Worm (Caenorhabditis elegans) whole organism, L1 larva: Measurements from ENCODE around the gene sre-50.

Experiments
- C04F5.9 ChIP-seq: sonication (generic microtip); optimal IDR thresholded peaks from 2 replicates; lab custom pipeline; 2016; ENCODE audit warnings: missing genetic modification characterization, missing compliant biosample characterization
- C34B4.2 ChIP-seq: sonication (generic microtip); optimal IDR thresholded peaks from 2 replicates; lab custom pipeline; 2017; ENCODE audit warnings: mild to moderate bottlenecking, missing genetic modification characterization, missing compliant biosample characterization
- alr-1 ChIP-seq: fragments of 200-800 bp; sonication (Bioruptor generic); optimal IDR thresholded peaks from 2 replicates; lab custom pipeline; 2018; ENCODE audit warnings: borderline replicate concordance, mild to moderate bottlenecking, missing genetic modification characterization, missing compliant biosample characterization
- ama-1 ChIP-seq: fragments of 150-350 bp; optimal IDR thresholded peaks from 2 replicates; lab custom pipeline; 2014
- ceh-8 ChIP-seq: fragments of 200-800 bp; sonication (Bioruptor generic); optimal IDR thresholded peaks from 2 replicates; lab custom pipeline; 2018; ENCODE audit warnings: mild to moderate bottlenecking, missing genetic modification characterization, moderate library complexity, missing compliant biosample characterization
- ceh-82 ChIP-seq, 3 experiments: fragments of 150-350 bp in 1 of 3; sonication (generic microtip) in 2 of 3; optimal IDR thresholded peaks; 2 replicates each; lab custom pipeline; 2014 to 2017; ENCODE audit warnings: missing biosample characterization in 3 of 3, missing genetic modification characterization in 3 of 3
- egl-27 ChIP-seq, 2 experiments: fragments of 150-350 bp in 1 of 2; sonication (generic microtip); optimal IDR thresholded peaks; 3 replicates each; lab custom pipeline; 2017 to 2018; ENCODE audit warnings: missing biosample characterization in 2 of 2, missing genetic modification characterization in 2 of 2, missing genetic modification reagents in 2 of 2
- fkh-4 ChIP-seq: sonication (generic microtip); optimal IDR thresholded peaks from 2 replicates; lab custom pipeline; 2016; ENCODE audit warnings: missing compliant biosample characterization, missing genetic modification characterization, borderline replicate concordance
- fkh-8 ChIP-seq: sonication (generic microtip); optimal IDR thresholded peaks from 2 replicates; lab custom pipeline; 2016; ENCODE audit warnings: mild to moderate bottlenecking, missing genetic modification characterization, missing compliant biosample characterization
- fos-1 ChIP-seq: fragments of 150-350 bp; optimal IDR thresholded peaks from 2 replicates; lab custom pipeline; 2014; ENCODE audit warnings: missing biosample characterization, missing genetic modification characterization
- hlh-17 ChIP-seq: fragments of 200-800 bp; sonication (Bioruptor generic); optimal IDR thresholded peaks from 2 replicates; lab custom pipeline; 2018; ENCODE audit warnings: missing genetic modification characterization, mild to moderate bottlenecking, missing compliant biosample characterization, moderate library complexity, borderline replicate concordance
- hpl-2 ChIP-seq: fragments of 150-350 bp; optimal IDR thresholded peaks from 2 replicates; lab custom pipeline; 2014; ENCODE audit warnings: missing biosample characterization, missing genetic modification reagents, missing genetic modification characterization
- irx-1 ChIP-seq: sonication (generic microtip); optimal IDR thresholded peaks from 2 replicates; lab custom pipeline; 2016; ENCODE audit warnings: missing genetic modification characterization, missing compliant biosample characterization
- isw-1 ChIP-seq: fragments of 200-800 bp; sonication (Bioruptor generic); IDR thresholded peaks from 2 replicates; pipeline ENCODE4 v1.3.6; 2022; ENCODE audit warnings: missing genetic modification characterization, missing compliant biosample characterization
- jun-1 ChIP-seq: fragments of 150-350 bp; optimal IDR thresholded peaks from 2 replicates; lab custom pipeline; 2014; ENCODE audit warnings: missing biosample characterization, missing genetic modification reagents, missing genetic modification characterization
- lin-13 ChIP-seq: fragments of 150-350 bp; optimal IDR thresholded peaks from 2 replicates; lab custom pipeline; 2014; ENCODE audit warnings: missing biosample characterization, missing genetic modification reagents, missing genetic modification characterization
- lin-14 ChIP-seq: fragments of 200-800 bp; sonication (Bioruptor generic); optimal IDR thresholded peaks from 2 replicates; lab custom pipeline; 2018; ENCODE audit warnings: mild to moderate bottlenecking, missing genetic modification characterization, moderate library complexity, missing compliant biosample characterization
- lin-15B ChIP-seq: fragments of 150-350 bp; sonication (generic microtip); optimal IDR thresholded peaks from 3 replicates; lab custom pipeline; 2014; ENCODE audit warnings: missing biosample characterization, missing genetic modification characterization
- lin-35 ChIP-seq, 2 experiments: fragments of 150-350 bp; optimal IDR thresholded peaks; 2 replicates each; lab custom pipeline; 2014; ENCODE audit warnings: missing biosample characterization in 2 of 2, missing genetic modification characterization in 2 of 2, missing genetic modification reagents in 2 of 2
- lin-39 ChIP-seq: fragments of 150-350 bp; optimal IDR thresholded peaks from 2 replicates; lab custom pipeline; 2014; ENCODE audit warnings: missing biosample characterization, missing genetic modification reagents, missing genetic modification characterization
- lir-3 ChIP-seq: sonication (generic microtip); optimal IDR thresholded peaks from 2 replicates; lab custom pipeline; 2016; ENCODE audit warnings: mild to moderate bottlenecking, missing genetic modification characterization, moderate library complexity, missing compliant biosample characterization; ENCODE audit not compliant: poor library complexity
- lsy-2 ChIP-seq, 2 experiments: fragments of 150-350 bp; optimal IDR thresholded peaks; 2 replicates each; lab custom pipeline; 2014; ENCODE audit warnings: missing biosample characterization in 2 of 2, missing genetic modification characterization in 2 of 2
- nhr-20 ChIP-seq: sonication (generic microtip); optimal IDR thresholded peaks from 2 replicates; lab custom pipeline; 2016; ENCODE audit warnings: mild to moderate bottlenecking, missing genetic modification characterization, missing compliant biosample characterization
- nhr-237 ChIP-seq: fragments of 150-350 bp; optimal IDR thresholded peaks from 2 replicates; lab custom pipeline; 2014; ENCODE audit warnings: missing biosample characterization, missing genetic modification characterization
- nhr-77 ChIP-seq: fragments of 150-350 bp; optimal IDR thresholded peaks from 2 replicates; lab custom pipeline; 2014; ENCODE audit warnings: missing biosample characterization, missing genetic modification characterization
- nhr-84 ChIP-seq: sonication (generic microtip); optimal IDR thresholded peaks from 2 replicates; lab custom pipeline; 2017; ENCODE audit warnings: missing biosample characterization, missing genetic modification characterization
- nhr-90 ChIP-seq: sonication (generic microtip); optimal IDR thresholded peaks from 2 replicates; lab custom pipeline; 2016; ENCODE audit warnings: mild to moderate bottlenecking, missing genetic modification characterization, missing compliant biosample characterization; ENCODE audit not compliant: poor library complexity
- pag-3 ChIP-seq: sonication (generic microtip); optimal IDR thresholded peaks from 2 replicates; lab custom pipeline; 2017; ENCODE audit warnings: missing genetic modification characterization, mild to moderate bottlenecking, missing compliant biosample characterization, antibody characterized with exemption, borderline replicate concordance; ENCODE audit not compliant: insufficient read depth
- rnt-1 ChIP-seq: sonication (generic microtip); optimal IDR thresholded peaks from 2 replicates; lab custom pipeline; 2016; ENCODE audit warnings: mild to moderate bottlenecking, missing genetic modification characterization, moderate library complexity, missing compliant biosample characterization
- skn-1 ChIP-seq: fragments of 150-350 bp; optimal IDR thresholded peaks from 2 replicates; lab custom pipeline; 2014; ENCODE audit warnings: missing biosample characterization, missing genetic modification characterization
- snpc-4 ChIP-seq: fragments of 150-350 bp; optimal IDR thresholded peaks from 2 replicates; lab custom pipeline; 2014; ENCODE audit warnings: missing biosample characterization, missing genetic modification characterization
- sox-4 ChIP-seq: sonication (generic microtip); optimal IDR thresholded peaks from 2 replicates; lab custom pipeline; 2016; ENCODE audit warnings: missing genetic modification characterization, missing compliant biosample characterization
- sup-37 ChIP-seq: fragments of 200-800 bp; sonication (Bioruptor generic); optimal IDR thresholded peaks from 2 replicates; lab custom pipeline; 2018; ENCODE audit warnings: mild to moderate bottlenecking, missing genetic modification characterization, missing compliant biosample characterization
- tlp-1 ChIP-seq: fragments of 150-350 bp; optimal IDR thresholded peaks from 2 replicates; lab custom pipeline; 2014; ENCODE audit warnings: missing biosample characterization, missing genetic modification characterization
- unc-30 ChIP-seq: sonication (generic microtip); optimal IDR thresholded peaks from 2 replicates; lab custom pipeline; 2017; ENCODE audit warnings: missing biosample characterization, missing genetic modification characterization
- vab-15 ChIP-seq: sonication (generic microtip); optimal IDR thresholded peaks from 2 replicates; lab custom pipeline; 2017; ENCODE audit warnings: missing genotype, mild to moderate bottlenecking, missing genetic modification characterization, missing compliant biosample characterization
- zag-1 ChIP-seq: fragments of 150-350 bp; optimal IDR thresholded peaks from 2 replicates; lab custom pipeline; 2014; ENCODE audit warnings: missing biosample characterization, missing genetic modification characterization
- zip-4 ChIP-seq: fragments of 200-800 bp; sonication (Bioruptor generic); optimal IDR thresholded peaks from 2 replicates; lab custom pipeline; 2018; ENCODE audit warnings: mild to moderate bottlenecking, missing genetic modification characterization, moderate library complexity, missing compliant biosample characterization
- ztf-4 ChIP-seq: fragments of 150-350 bp; optimal IDR thresholded peaks from 2 replicates; lab custom pipeline; 2014; ENCODE audit warnings: missing biosample characterization, missing genetic modification characterization

sre-50 gene

DNA sequence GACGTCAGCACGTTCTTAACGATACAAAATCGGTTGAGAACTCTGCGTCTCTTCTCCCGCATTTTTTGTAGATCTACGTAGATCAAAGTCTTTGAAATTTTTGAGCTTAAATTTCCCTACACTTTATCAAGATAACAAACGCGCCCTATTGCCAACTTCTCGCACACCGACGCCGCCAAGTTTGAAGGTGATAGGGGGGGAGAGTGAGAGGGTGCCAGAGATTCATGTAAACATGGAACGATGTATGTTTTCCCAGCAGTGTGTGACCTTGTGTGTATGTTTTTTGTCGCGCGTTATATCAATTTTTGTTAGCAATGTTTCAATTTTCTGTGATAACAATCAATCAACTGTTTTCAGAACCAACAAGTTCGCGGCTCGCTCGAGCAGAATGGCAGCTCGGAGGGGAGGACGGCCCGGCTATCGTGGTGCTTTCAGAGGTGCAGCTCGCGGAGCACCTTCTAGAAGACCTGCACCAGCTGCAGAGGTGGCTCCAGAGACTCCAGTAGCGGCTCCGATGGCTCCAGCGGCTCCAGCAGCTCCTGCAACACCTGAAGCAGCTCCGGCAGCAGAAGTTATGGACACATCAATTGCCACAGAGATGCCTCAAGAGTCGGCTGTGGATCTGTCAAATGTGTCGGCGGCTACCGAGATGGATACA, 38.4 kb downstream of the sre-50 start (continued):
- TF ChIP-seq lsy-2 (tag; optimal IDR thresholded peaks at IDR 0.05; lab: Kevin White, UChicago) (peak in 1 of 2 experiments; percentile 48), irx-1 (tag; lab: Kevin White, UChicago) (no peak), nhr-237 (tag; lab: Kevin White, UChicago) (no peak), ztf-4 (tag; lab: Kevin White, UChicago) (no peak), nhr-20 (tag; lab: Kevin White, UChicago) (peak; percentile 38), egl-27 (tag; optimal IDR thresholded peaks at IDR 0.05; lab: Kevin White, UChicago) (no peak), lin-39 (tag; lab: Kevin White, UChicago) (no peak), ceh-82 (tag; optimal IDR thresholded peaks at IDR 0.05; lab: Kevin White, UChicago) (no peak), nhr-84 (tag; lab: Kevin White, UChicago) (no peak), C04F5.9 (tag; lab: Kevin White, UChicago) (no peak), zip-4 (GFP tag; lab: Kevin White, UChicago) (no peak), zag-1 (tag; lab: Kevin White, UChicago) (no peak), lin-15B (tag; lab: Kevin White, UChicago) (no peak), unc-30 (no peak), alr-1 (no peak), fkh-8 (tag; lab: Kevin White, UChicago) (no peak), tlp-1 (tag; lab: Kevin White, UChicago) (no peak), rnt-1 (no peak), isw-1 (GFP tag; lab: Robert Waterston, UW) (no peak), nhr-90 (tag; lab: Kevin White, UChicago) (no peak), ama-1 (lab: Kevin White, UChicago) (no peak), fos-1 (tag; lab: Kevin White, UChicago) (no peak), snpc-4 (tag; lab: Kevin White, UChicago) (no peak), lin-14 (GFP tag; lab: Kevin White, UChicago) (peak; percentile 26), nhr-77 (no peak), sup-37 (no peak), ceh-8 (GFP tag; lab: Kevin White, UChicago) (peak; percentile 33)

DNA sequence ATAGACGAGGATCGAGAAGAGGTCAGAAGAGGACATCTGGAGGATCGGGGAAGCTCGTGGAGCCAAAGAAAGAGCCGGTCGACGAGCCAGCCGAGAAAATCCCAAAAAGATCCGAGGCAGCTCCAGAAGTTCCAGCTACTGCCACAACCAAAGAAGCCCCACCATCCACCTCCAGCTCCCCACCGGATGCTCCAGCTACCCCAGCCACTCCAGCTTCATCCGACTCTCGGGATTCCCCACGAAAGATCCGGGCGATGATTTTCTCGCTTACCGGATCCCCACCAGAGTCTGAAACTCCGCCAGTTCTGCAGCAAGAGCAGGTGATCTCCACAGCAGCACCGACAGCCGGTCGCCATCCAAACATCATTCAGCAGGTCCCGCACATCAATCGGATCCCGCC, 39.6 kb downstream of the sre-50 start:
- no peak for TF ChIP-seq nhr-84 (tag; lab: Kevin White, UChicago)
- TF ChIP-seq fkh-4 (tag; lab: Kevin White, UChicago) = no peak
- TF ChIP-seq vab-15 (tag; lab: Kevin White, UChicago) = no peak
- TF ChIP-seq skn-1 (tag; lab: Kevin White, UChicago) = no peak
- no peak for TF ChIP-seq nhr-237 (tag; lab: Kevin White, UChicago)
- TF ChIP-seq sox-4 (tag; lab: Kevin White, UChicago) = no peak
- no peak for TF ChIP-seq pag-3
- no peak for TF ChIP-seq ama-1 (lab: Kevin White, UChicago)
- no peak for TF ChIP-seq lin-13 (GFP tag; lab: Kevin White, UChicago)
- TF ChIP-seq jun-1 (tag; lab: Kevin White, UChicago) = no peak
- no peak for TF ChIP-seq lin-35 (GFP tag; optimal IDR thresholded peaks at IDR 0.05; lab: Kevin White, UChicago)
- no peak for TF ChIP-seq fos-1 (tag; lab: Kevin White, UChicago)
- no peak for TF ChIP-seq hlh-17
- TF ChIP-seq C34B4.2 (tag; lab: Kevin White, UChicago) = no peak
- TF ChIP-seq hpl-2 (GFP tag; lab: Kevin White, UChicago) = no peak
- TF ChIP-seq lir-3 (tag; lab: Kevin White, UChicago) = no peak
- TF ChIP-seq, all 84 proteins: peak for 0
